1 worm cellular context compared by ENCODE assay signal in genomic region chrIII:8794793-8795192, ce11.
TF ChIP-seq lines count a peak whose summit lies in the region.

No protein-coding gene starts in this region.

TF ChIP-seq in whole organism, L1 larva, 84 proteins besides CTCF, POLR2A, EP300 and RAD21 (continued from another document):
- peak; percentile 51 for TF ChIP-seq nhr-47 (tag; optimal IDR thresholded peaks at IDR 0.05; lab: Kevin White, UChicago)
- peak; percentile 74 for TF ChIP-seq nhr-19 (GFP tag; conservative IDR thresholded peaks at IDR 0.05; lab: Robert Waterston, UW)
- TF ChIP-seq fkh-10 (GFP tag; optimal IDR thresholded peaks at IDR 0.05; lab: Kevin White, UChicago): no peak
- peak; percentile 67 for TF ChIP-seq tbx-2 (tag; optimal IDR thresholded peaks at IDR 0.05; lab: Kevin White, UChicago)
- no peak for TF ChIP-seq Y116A8C.19 (tag; optimal IDR thresholded peaks at IDR 0.05; lab: Kevin White, UChicago; ENCODE audit: borderline replicate concordance)
- TF ChIP-seq dpl-1 (GFP tag; optimal IDR thresholded peaks at IDR 0.05; lab: Kevin White, UChicago): peak; percentile 52 to 63 (median 61)
